Worm (Caenorhabditis elegans) whole organism, late embryonic: ENCODE results near the gene dmsr-10.

Source experiments
- ceh-30 ChIP-seq: fragments of 150-350 bp; optimal IDR thresholded peaks from 2 replicates; lab custom pipeline; 2014; ENCODE audit warnings: missing biosample characterization, missing genetic modification characterization
- dve-1 ChIP-seq: sonication (generic microtip); optimal IDR thresholded peaks from 2 replicates; lab custom pipeline; 2017; ENCODE audit warnings: antibody characterized with exemption, mild to moderate bottlenecking, missing genetic modification characterization, missing compliant biosample characterization
- rnt-1 ChIP-seq: sonication (generic microtip); optimal IDR thresholded peaks from 2 replicates; lab custom pipeline; 2016; ENCODE audit warnings: missing genetic modification characterization, missing compliant biosample characterization
- ttx-3 ChIP-seq: sonication (generic microtip); optimal IDR thresholded peaks from 2 replicates; lab custom pipeline; 2016; ENCODE audit warnings: missing genetic modification reagents, missing genetic modification characterization, missing compliant biosample characterization
- ztf-16 ChIP-seq: sonication (generic microtip); optimal IDR thresholded peaks from 2 replicates; lab custom pipeline; 2017; ENCODE audit warnings: missing genetic modification characterization, missing compliant biosample characterization

ce11 chrV:6831539-6831938 is 29.8 kb upstream of the dmsr-10 start:
- TF ChIP-seq rnt-1 (tag; lab: Kevin White, UChicago) (no peak), ceh-30 (no peak), ttx-3 (no peak), dve-1 (tag; lab: Kevin White, UChicago) (no peak), ztf-16 (tag; lab: Kevin White, UChicago) (no peak)
